Worm (Caenorhabditis elegans) whole organism, late embryonic: ENCODE results near the gene acr-12.

Experiments
- C08G9.2 ChIP-seq: sonication (generic microtip); optimal IDR thresholded peaks from 2 replicates; lab custom pipeline; 2016; ENCODE audit warnings: mild to moderate bottlenecking, missing genetic modification characterization, moderate library complexity, missing compliant biosample characterization
- F13H6.1 ChIP-seq: sonication (generic microtip); optimal IDR thresholded peaks from 2 replicates; lab custom pipeline; 2016; ENCODE audit warnings: missing genetic modification characterization, missing compliant biosample characterization
- K02D7.2 ChIP-seq: sonication (generic microtip); optimal IDR thresholded peaks from 2 replicates; lab custom pipeline; 2017; ENCODE audit warnings: mild to moderate bottlenecking, missing genetic modification characterization, missing compliant biosample characterization
- K09A11.1 ChIP-seq: sonication (generic microtip); optimal IDR thresholded peaks from 2 replicates; lab custom pipeline; 2017; ENCODE audit warnings: antibody characterized with exemption, mild to moderate bottlenecking, missing genetic modification characterization, missing compliant biosample characterization; ENCODE audit not compliant: insufficient read depth
- T23F11.4 ChIP-seq: fragments of 200-800 bp; sonication (Bioruptor generic); optimal IDR thresholded peaks from 2 replicates; lab custom pipeline; 2018; ENCODE audit warnings: mild to moderate bottlenecking, missing genetic modification characterization, missing compliant biosample characterization
- Y22D7AL.16 ChIP-seq: sonication (generic microtip); optimal IDR thresholded peaks from 2 replicates; lab custom pipeline; 2016; ENCODE audit warnings: missing genetic modification characterization, missing compliant biosample characterization
- ama-1 ChIP-seq: fragments of 150-350 bp; optimal IDR thresholded peaks from 2 replicates; lab custom pipeline; 2014
- ceh-18 ChIP-seq: sonication (generic microtip); optimal IDR thresholded peaks from 2 replicates; lab custom pipeline; 2016; ENCODE audit warnings: missing genetic modification characterization, missing compliant biosample characterization
- ceh-22 ChIP-seq: sonication (generic microtip); optimal IDR thresholded peaks from 2 replicates; lab custom pipeline; 2017; ENCODE audit warnings: missing biosample characterization, missing genetic modification characterization
- ceh-24 ChIP-seq: sonication (generic microtip); optimal IDR thresholded peaks from 2 replicates; lab custom pipeline; 2016; ENCODE audit warnings: mild to moderate bottlenecking, missing genetic modification characterization, missing compliant biosample characterization
- ceh-30 ChIP-seq: fragments of 150-350 bp; optimal IDR thresholded peaks from 2 replicates; lab custom pipeline; 2014; ENCODE audit warnings: missing biosample characterization, missing genetic modification characterization
- ceh-34 ChIP-seq: sonication (generic microtip); optimal IDR thresholded peaks from 2 replicates; lab custom pipeline; 2016; ENCODE audit warnings: mild to moderate bottlenecking, missing genetic modification characterization, missing compliant biosample characterization
- ceh-48 ChIP-seq: sonication (generic microtip); optimal IDR thresholded peaks from 2 replicates; lab custom pipeline; 2016; ENCODE audit warnings: missing genetic modification characterization, inconsistent platforms, missing compliant biosample characterization
- ceh-6 ChIP-seq: fragments of 200-800 bp; sonication (Bioruptor generic); optimal IDR thresholded peaks from 2 replicates; lab custom pipeline; 2018; ENCODE audit warnings: mild to moderate bottlenecking, missing genetic modification characterization, missing compliant biosample characterization
- ceh-9 ChIP-seq: sonication (generic microtip); optimal IDR thresholded peaks from 2 replicates; lab custom pipeline; 2016; ENCODE audit warnings: mild to moderate bottlenecking, missing genetic modification characterization, inconsistent platforms, missing compliant biosample characterization
- che-1 ChIP-seq: sonication (generic microtip); optimal IDR thresholded peaks from 2 replicates; lab custom pipeline; 2016; ENCODE audit warnings: mild to moderate bottlenecking, missing genetic modification characterization, missing compliant biosample characterization
- dmd-4 ChIP-seq: sonication (generic microtip); optimal IDR thresholded peaks from 2 replicates; lab custom pipeline; 2016; ENCODE audit warnings: borderline replicate concordance, missing genetic modification characterization, missing compliant biosample characterization
- dve-1 ChIP-seq: sonication (generic microtip); optimal IDR thresholded peaks from 2 replicates; lab custom pipeline; 2017; ENCODE audit warnings: antibody characterized with exemption, mild to moderate bottlenecking, missing genetic modification characterization, missing compliant biosample characterization
- elt-2 ChIP-seq: sonication (generic microtip); optimal IDR thresholded peaks from 2 replicates; lab custom pipeline; 2016; ENCODE audit warnings: missing genetic modification reagents, missing genetic modification characterization, missing compliant biosample characterization
- ets-4 ChIP-seq: sonication (generic microtip); optimal IDR thresholded peaks from 2 replicates; lab custom pipeline; 2016; ENCODE audit warnings: missing genetic modification characterization, missing compliant biosample characterization
- fax-1 ChIP-seq: sonication (generic microtip); optimal IDR thresholded peaks from 2 replicates; lab custom pipeline; 2016; ENCODE audit warnings: missing genotype, missing genetic modification characterization, missing compliant biosample characterization
- fkh-10 ChIP-seq: fragments of 150-350 bp; optimal IDR thresholded peaks from 2 replicates; lab custom pipeline; 2014; ENCODE audit warnings: missing biosample characterization, missing genetic modification reagents, missing genetic modification characterization
- fkh-6 ChIP-seq: sonication (generic microtip); optimal IDR thresholded peaks from 2 replicates; lab custom pipeline; 2016; ENCODE audit warnings: missing genetic modification characterization, missing compliant biosample characterization
- hlh-6 ChIP-seq: sonication (generic microtip); optimal IDR thresholded peaks from 2 replicates; lab custom pipeline; 2016; ENCODE audit warnings: missing genotype, missing genetic modification characterization, missing compliant biosample characterization
- hlh-8 ChIP-seq: sonication (generic microtip); optimal IDR thresholded peaks from 2 replicates; lab custom pipeline; 2016; ENCODE audit warnings: missing genotype, missing genetic modification characterization, missing compliant biosample characterization
- lim-6 ChIP-seq: sonication (generic microtip); optimal IDR thresholded peaks from 2 replicates; lab custom pipeline; 2016; ENCODE audit warnings: missing genetic modification characterization, missing compliant biosample characterization
- madf-2 ChIP-seq: sonication (generic microtip); optimal IDR thresholded peaks from 2 replicates; lab custom pipeline; 2017; ENCODE audit warnings: missing genetic modification characterization, missing compliant biosample characterization
- nhr-11 ChIP-seq: fragments of 150-350 bp; optimal IDR thresholded peaks from 2 replicates; lab custom pipeline; 2014; ENCODE audit warnings: missing biosample characterization, missing genetic modification characterization
- nhr-232 ChIP-seq: sonication (generic microtip); optimal IDR thresholded peaks from 2 replicates; lab custom pipeline; 2016; ENCODE audit warnings: missing genetic modification characterization, missing compliant biosample characterization
- pag-3 ChIP-seq: sonication (generic microtip); optimal IDR thresholded peaks from 2 replicates; lab custom pipeline; 2016; ENCODE audit warnings: missing compliant biosample characterization, missing genetic modification characterization, borderline replicate concordance
- pat-9 ChIP-seq: fragments of 200-800 bp; sonication (Bioruptor generic); optimal IDR thresholded peaks from 2 replicates; lab custom pipeline; 2018; ENCODE audit warnings: mild to moderate bottlenecking, missing genetic modification characterization, moderate library complexity, missing compliant biosample characterization
- pha-2 ChIP-seq: sonication (generic microtip); optimal IDR thresholded peaks from 2 replicates; lab custom pipeline; 2017; ENCODE audit warnings: mild to moderate bottlenecking, missing genetic modification characterization, missing compliant biosample characterization
- pha-4 ChIP-seq: fragments of 150-350 bp; optimal IDR thresholded peaks from 2 replicates; lab custom pipeline; 2018; ENCODE audit warnings: missing biosample characterization, missing genetic modification reagents, missing genetic modification characterization
- pqm-1 ChIP-seq: sonication (generic microtip); optimal IDR thresholded peaks from 2 replicates; lab custom pipeline; 2016; ENCODE audit warnings: missing genetic modification characterization, missing compliant biosample characterization
- pros-1 ChIP-seq: fragments of 150-350 bp; optimal IDR thresholded peaks from 2 replicates; lab custom pipeline; 2014; ENCODE audit warnings: missing biosample characterization, missing genetic modification reagents, missing genetic modification characterization
- sdc-2 ChIP-seq: sonication (generic microtip); optimal IDR thresholded peaks from 2 replicates; lab custom pipeline; 2016; ENCODE audit warnings: missing genotype, missing genetic modification characterization, missing compliant biosample characterization
- sox-2 ChIP-seq: fragments of 200-800 bp; sonication (Bioruptor generic); IDR thresholded peaks from 2 replicates; pipeline ENCODE4 v1.3.6; 2022; ENCODE audit warnings: missing genetic modification reagents, missing genetic modification characterization, missing compliant biosample characterization
- sox-4 ChIP-seq: sonication (generic microtip); optimal IDR thresholded peaks from 2 replicates; lab custom pipeline; 2017; ENCODE audit warnings: mild to moderate bottlenecking, missing genetic modification characterization, inconsistent platforms, missing compliant biosample characterization
- tbx-2 ChIP-seq: sonication (generic microtip); optimal IDR thresholded peaks from 2 replicates; lab custom pipeline; 2016; ENCODE audit warnings: missing genetic modification characterization, missing compliant biosample characterization
- tbx-7 ChIP-seq: sonication (generic microtip); optimal IDR thresholded peaks from 2 replicates; lab custom pipeline; 2016; ENCODE audit warnings: missing genotype, missing genetic modification characterization, missing compliant biosample characterization
- ttx-3 ChIP-seq: sonication (generic microtip); optimal IDR thresholded peaks from 2 replicates; lab custom pipeline; 2016; ENCODE audit warnings: missing genetic modification reagents, missing genetic modification characterization, missing compliant biosample characterization
- unc-3 ChIP-seq, 2 experiments: fragments of 200-800 bp in 1 of 2; sonication (Bioruptor generic) in 1 of 2; sonication (generic microtip) in 1 of 2; conservative IDR thresholded peaks in 1 of 2; optimal IDR thresholded peaks in 1 of 2; 2 replicates each; pipeline versions ENCODE4 v1.3.6 to Lab custom; 2016 to 2022; ENCODE audit warnings: missing compliant biosample characterization in 2 of 2, missing genetic modification characterization in 2 of 2, missing genetic modification reagents in 1 of 2
- unc-86 ChIP-seq: sonication (generic microtip); optimal IDR thresholded peaks from 2 replicates; lab custom pipeline; 2016; ENCODE audit warnings: missing genetic modification characterization, missing compliant biosample characterization
- zip-5 ChIP-seq: sonication (generic microtip); optimal IDR thresholded peaks from 2 replicates; lab custom pipeline; 2016; ENCODE audit warnings: missing genetic modification characterization, missing compliant biosample characterization
- ztf-16 ChIP-seq: sonication (generic microtip); optimal IDR thresholded peaks from 2 replicates; lab custom pipeline; 2017; ENCODE audit warnings: missing genetic modification characterization, missing compliant biosample characterization

Gene acr-12

ce11 chrX:13527347-13528092, 5.1 kb upstream of the acr-12 start, which contains the start of gene pab-2 (continued):
- TF ChIP-seq T23F11.4 = no peak
- TF ChIP-seq zip-5 (tag; lab: Kevin White, UChicago) = peak; percentile 24
- TF ChIP-seq dmd-4 (tag; lab: Kevin White, UChicago) = no peak
- no peak for TF ChIP-seq fax-1 (tag; lab: Kevin White, UChicago)
- TF ChIP-seq Y22D7AL.16 (tag; lab: Kevin White, UChicago) = no peak
- TF ChIP-seq fkh-6 (tag; lab: Kevin White, UChicago) = no peak
- TF ChIP-seq unc-86 (tag; lab: Kevin White, UChicago) = peak; percentile 14
- TF ChIP-seq pha-4 (tag; lab: Kevin White, UChicago) = no peak
- TF ChIP-seq ceh-30 (tag; lab: Kevin White, UChicago) = no peak
- TF ChIP-seq pqm-1 (tag; lab: Kevin White, UChicago) = peak; percentile 65
- no peak for TF ChIP-seq che-1 (tag; lab: Kevin White, UChicago)
- TF ChIP-seq K09A11.1 (tag; lab: Kevin White, UChicago) = no peak
- peak; percentile 13 for TF ChIP-seq ceh-48 (tag; lab: Kevin White, UChicago)
- TF ChIP-seq sdc-2 (tag; lab: Kevin White, UChicago) = peak; percentile 88
- TF ChIP-seq pat-9 (tag; lab: Kevin White, UChicago) = peak; percentile 40
- TF ChIP-seq K02D7.2 (tag; lab: Kevin White, UChicago) = no peak
- TF ChIP-seq ceh-9 (tag; lab: Kevin White, UChicago) = no peak
- peak; percentile 58 for TF ChIP-seq nhr-232 (tag; lab: Kevin White, UChicago)
- TF ChIP-seq ets-4 = no peak
- TF ChIP-seq madf-2 (tag; lab: Kevin White, UChicago) = peak; percentile 21
- TF ChIP-seq sox-2 (GFP tag; lab: Robert Waterston, UW) = no peak; the same call in 1 of the 2 replicates
- TF ChIP-seq pag-3 (tag; lab: Kevin White, UChicago) = no peak
- TF ChIP-seq ztf-16 (tag; lab: Kevin White, UChicago) = no peak
- peak; percentile 38 for TF ChIP-seq sox-4 (tag; lab: Kevin White, UChicago)
- TF ChIP-seq nhr-11 = no peak
- TF ChIP-seq lim-6 (tag; lab: Kevin White, UChicago) = no peak
- TF ChIP-seq F13H6.1 (tag; lab: Kevin White, UChicago) = peak; percentile 31
- TF ChIP-seq elt-2 (tag; lab: Kevin White, UChicago) = peak; percentile 69
- no peak for TF ChIP-seq ceh-24 (tag; lab: Kevin White, UChicago)
- no peak for TF ChIP-seq ama-1 (lab: Kevin White, UChicago)
- TF ChIP-seq fkh-10 (GFP tag; lab: Kevin White, UChicago) = no peak
- TF ChIP-seq pros-1 (tag; lab: Kevin White, UChicago) = peak; percentile 76
- no peak for TF ChIP-seq tbx-7 (tag; lab: Kevin White, UChicago)
- TF ChIP-seq C08G9.2 (tag; lab: Kevin White, UChicago) = no peak
- TF ChIP-seq ceh-34 (tag; lab: Kevin White, UChicago) = peak; percentile 67
- 0 out of 2 replicates have a peak, but pooled peaks have one; percentile 39 for TF ChIP-seq unc-3 (GFP tag; conservative IDR thresholded peaks at IDR 0.05; lab: Robert Waterston, UW)
- TF ChIP-seq unc-3 (tag; optimal IDR thresholded peaks at IDR 0.05; lab: Kevin White, UChicago) = no peak
- peak; percentile 79 for TF ChIP-seq dve-1 (tag; lab: Kevin White, UChicago)
- no peak for TF ChIP-seq ceh-22 (tag; lab: Kevin White, UChicago)
- TF ChIP-seq ceh-6 = peak; percentile 26
- peak; percentile 69 for TF ChIP-seq ceh-18 (tag; lab: Kevin White, UChicago)
- TF ChIP-seq pha-2 = no peak
- TF ChIP-seq hlh-6 (tag; lab: Kevin White, UChicago) = no peak
- peak; percentile 21 for TF ChIP-seq hlh-8 (tag; lab: Kevin White, UChicago)
- peak; percentile 92 for TF ChIP-seq tbx-2 (tag; lab: Kevin White, UChicago)
- TF ChIP-seq ttx-3 = no peak
